Worm (Caenorhabditis elegans): ENCODE data around the gene K03A1.4.

DNA sequence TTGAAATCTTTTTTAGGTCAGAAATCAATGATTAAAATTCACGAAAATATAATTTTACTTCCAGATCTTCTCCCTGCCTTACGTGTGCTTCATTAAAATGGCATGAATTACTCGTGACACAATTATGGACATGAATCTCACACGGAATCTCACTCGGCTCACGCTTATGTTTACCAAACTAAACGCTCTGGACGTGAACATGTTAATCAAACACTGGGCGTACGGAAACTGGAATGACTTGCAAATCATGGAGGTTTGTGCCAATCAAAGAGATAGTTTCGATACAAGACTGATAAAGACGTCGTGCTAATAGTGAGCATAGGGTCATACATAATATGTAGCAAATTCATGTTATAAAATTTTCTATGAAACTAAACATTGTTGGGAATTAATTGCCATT lies 16.0 kb upstream of the K03A1.4 start:
- TF ChIP-seq nhr-76 (tag; optimal IDR thresholded peaks at IDR 0.05), result no peak
- no peak for TF ChIP-seq nhr-28 (tag; optimal IDR thresholded peaks at IDR 0.05)
- no peak for TF ChIP-seq ceh-28 (tag; optimal IDR thresholded peaks at IDR 0.05)
- no peak for TF ChIP-seq lin-38 (GFP tag; IDR thresholded peaks at IDR 0.05)
